Fruit fly (Drosophila melanogaster): ENCODE results near the gene CG33667.
A peak's percentile ranks its signal among the peaks of the same experiment; 100 is the strongest.
"Not testable (repeated sequence)": the region's sequence is repeated elsewhere in the genome, so short reads cannot be mapped to it uniquely, and the experiment has no call there.

Gene CG33667

DNA sequence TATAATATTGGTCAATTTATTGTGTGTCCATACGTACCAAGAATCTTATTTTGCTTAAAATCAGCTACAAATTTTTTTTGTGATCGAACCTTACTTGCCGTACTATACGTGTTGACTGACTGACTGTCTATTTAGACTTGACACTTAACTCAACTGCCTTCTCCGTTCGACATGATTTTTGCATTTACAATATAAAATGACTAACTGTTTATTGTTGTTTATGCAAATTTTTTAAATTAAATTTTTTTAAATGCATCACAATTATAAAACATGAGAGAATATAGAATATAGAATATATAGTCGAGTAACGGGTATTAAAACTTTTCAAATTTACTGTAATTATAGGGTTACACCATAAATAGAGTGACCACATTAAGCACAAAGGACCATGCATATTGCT lies at the start of gene CG33667:
Gene CG33667, minus strand, starts transcription at position 101 of the 400 bp plus-strand sequence.
- TF ChIP-seq CG10348 (GFP tag; IDR thresholded peaks at IDR 0.05); EcR (GFP tag; optimal IDR thresholded peaks at IDR 0.05); CG4496 (GFP tag; IDR thresholded peaks at IDR 0.05): not testable (repeated sequence)

dm6 chrX:6513193-6513592 lies 41.0 kb upstream of the CG33667 start:
- TF ChIP-seq CG15710 (tag; optimal IDR thresholded peaks at IDR 0.05) (no peak), CG8301 (tag; optimal IDR thresholded peaks at IDR 0.05) (no peak), CG4496 (GFP tag; IDR thresholded peaks at IDR 0.05) (no peak), CG17806 (tag; optimal IDR thresholded peaks at IDR 0.05) (no peak), CG8159 (tag; optimal IDR thresholded peaks at IDR 0.05) (no peak), rn (GFP tag; IDR thresholded peaks at IDR 0.05) (no peak), EcR (GFP tag; optimal IDR thresholded peaks at IDR 0.05) (no peak), gl (tag; optimal IDR thresholded peaks at IDR 0.05) (no peak), D1 (tag; optimal IDR thresholded peaks at IDR 0.05) (no peak), Pif1A (GFP tag; optimal IDR thresholded peaks at IDR 0.05) (no peak), fd96Ca (GFP tag; IDR thresholded peaks at IDR 0.05) (no peak)

DNA sequence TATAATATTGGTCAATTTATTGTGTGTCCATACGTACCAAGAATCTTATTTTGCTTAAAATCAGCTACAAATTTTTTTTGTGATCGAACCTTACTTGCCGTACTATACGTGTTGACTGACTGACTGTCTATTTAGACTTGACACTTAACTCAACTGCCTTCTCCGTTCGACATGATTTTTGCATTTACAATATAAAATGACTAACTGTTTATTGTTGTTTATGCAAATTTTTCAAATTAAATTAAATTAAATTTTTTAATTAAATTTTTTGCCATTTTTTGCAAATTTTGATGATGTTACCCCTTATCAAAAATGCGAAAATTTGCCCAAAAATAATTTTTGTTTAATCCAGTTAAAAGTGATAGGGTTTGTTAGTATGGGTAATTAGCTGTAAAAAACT lies 6.6 kb upstream of the CG33667 start, which contains the start of gene CG33665:
Gene CG33665, minus strand, starts transcription at position 101 of the 400 bp plus-strand sequence.
- not testable (repeated sequence) for TF ChIP-seq CG8301 (tag; optimal IDR thresholded peaks at IDR 0.05); CG4496 (GFP tag; IDR thresholded peaks at IDR 0.05); CG14655 (GFP tag; optimal IDR thresholded peaks at IDR 0.05)

DNA sequence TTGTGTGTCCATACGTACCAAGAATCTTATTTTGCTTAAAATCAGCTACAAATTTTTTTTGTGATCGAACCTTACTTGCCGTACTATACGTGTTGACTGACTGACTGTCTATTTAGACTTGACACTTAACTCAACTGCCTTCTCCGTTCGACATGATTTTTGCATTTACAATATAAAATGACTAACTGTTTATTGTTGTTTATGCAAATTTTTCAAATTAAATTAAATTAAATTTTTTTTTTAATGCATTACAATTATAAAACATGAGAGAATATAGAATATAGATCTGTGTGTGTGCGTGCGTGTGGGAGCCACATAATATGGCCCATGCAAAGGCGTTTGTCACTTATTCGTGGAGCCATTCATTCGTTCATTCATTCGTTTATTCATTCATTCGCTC lies 4.7 kb upstream of the CG33667 start, which contains the start of gene CG33666:
Gene CG33666, minus strand, starts transcription at position 101 of the 400 bp plus-strand sequence.
- not testable (repeated sequence) for TF ChIP-seq CG17806, D1, CG8159 (tag; optimal IDR thresholded peaks at IDR 0.05)

- no peak for TF ChIP-seq CG13204 (GFP tag; optimal IDR thresholded peaks at IDR 0.05)
- no peak for TF ChIP-seq CG10348 (GFP tag; IDR thresholded peaks at IDR 0.05)
- TF ChIP-seq rn (GFP tag; IDR thresholded peaks at IDR 0.05): no peak
- no peak for TF ChIP-seq fd96Ca (GFP tag; IDR thresholded peaks at IDR 0.05)
- no peak for TF ChIP-seq Pif1A (GFP tag; optimal IDR thresholded peaks at IDR 0.05)
- TF ChIP-seq Snoo (tag; optimal IDR thresholded peaks at IDR 0.05): no peak
- TF ChIP-seq gl (tag; optimal IDR thresholded peaks at IDR 0.05): no peak
These were observed 14.3 kb downstream of the CG33667 start for dm6 chrX:6457888-6458287.

DNA sequence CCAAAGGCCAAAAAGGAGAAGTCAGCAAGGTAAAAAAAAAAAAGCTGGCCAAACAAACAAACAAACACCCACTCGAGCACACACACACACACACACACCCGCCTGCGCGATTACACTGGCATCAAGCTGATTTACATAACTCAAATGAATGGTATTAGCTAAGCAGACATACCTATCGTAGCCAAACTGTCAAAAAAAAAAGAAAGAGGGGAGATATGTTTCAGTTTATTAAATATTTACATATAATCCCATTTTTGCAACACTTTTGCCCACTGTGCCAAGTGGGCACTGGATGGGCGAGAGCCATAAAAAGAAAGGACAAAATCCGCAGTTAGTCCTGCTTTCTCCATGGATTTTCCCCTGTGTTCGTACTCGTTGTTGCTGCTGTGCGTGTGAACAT lies 32.7 kb downstream of the CG33667 start:
- TF ChIP-seq CG17806 (tag; optimal IDR thresholded peaks at IDR 0.05): peak; percentile 30
- no peak for TF ChIP-seq EcR (GFP tag; optimal IDR thresholded peaks at IDR 0.05)
- TF ChIP-seq CG9948 (tag; optimal IDR thresholded peaks at IDR 0.05): no peak
- TF ChIP-seq gl (tag; optimal IDR thresholded peaks at IDR 0.05): no peak
- no peak for TF ChIP-seq Pif1B (GFP tag; optimal IDR thresholded peaks at IDR 0.05)
- TF ChIP-seq D1 (tag; optimal IDR thresholded peaks at IDR 0.05): no peak
- peak; percentile 70 for TF ChIP-seq CG4496 (GFP tag; IDR thresholded peaks at IDR 0.05)
- no peak for TF ChIP-seq rn (GFP tag; IDR thresholded peaks at IDR 0.05)
- TF ChIP-seq CG15710 (tag; optimal IDR thresholded peaks at IDR 0.05): peak; percentile 25
- peak; percentile 32; the same call in 1 of the 2 replicates for TF ChIP-seq CG12605 (GFP tag; IDR thresholded peaks at IDR 0.05)
- TF ChIP-seq Ets98B (GFP tag; IDR thresholded peaks at IDR 0.05): peak; percentile 48
- peak; percentile 45 for TF ChIP-seq CG14655 (GFP tag; optimal IDR thresholded peaks at IDR 0.05)
- TF ChIP-seq CG34367 (tag; optimal IDR thresholded peaks at IDR 0.05): no peak
- TF ChIP-seq CG8301 (tag; optimal IDR thresholded peaks at IDR 0.05): peak; percentile 9
- TF ChIP-seq CG13204 (GFP tag; optimal IDR thresholded peaks at IDR 0.05): no peak
- no peak for TF ChIP-seq Snoo (tag; optimal IDR thresholded peaks at IDR 0.05)
- TF ChIP-seq CG32121 (GFP tag; IDR thresholded peaks at IDR 0.05): 0 out of 2 replicates have a peak, but pooled peaks have one; percentile 16
- TF ChIP-seq Pif1A (GFP tag; optimal IDR thresholded peaks at IDR 0.05): no peak
- peak; percentile 43; the same call in 1 of the 3 replicates for TF ChIP-seq fd96Ca (GFP tag; IDR thresholded peaks at IDR 0.05)
- TF ChIP-seq CG8159 (tag; optimal IDR thresholded peaks at IDR 0.05): peak; percentile 34
- no peak for TF ChIP-seq CG10348 (GFP tag; IDR thresholded peaks at IDR 0.05)
